Fruit fly (Drosophila melanogaster) whole organism, larva: Measurements from ENCODE around the gene CG11349.

Experiments used
- noc ChIP-seq: fragments of 200-800 bp; sonication (Bioruptor generic); optimal IDR thresholded peaks from 3 replicates; lab custom pipeline; 2019; ENCODE audit warnings: missing biosample characterization, mild to moderate bottlenecking, missing genetic modification characterization, moderate library complexity

Gene CG11349

DNA sequence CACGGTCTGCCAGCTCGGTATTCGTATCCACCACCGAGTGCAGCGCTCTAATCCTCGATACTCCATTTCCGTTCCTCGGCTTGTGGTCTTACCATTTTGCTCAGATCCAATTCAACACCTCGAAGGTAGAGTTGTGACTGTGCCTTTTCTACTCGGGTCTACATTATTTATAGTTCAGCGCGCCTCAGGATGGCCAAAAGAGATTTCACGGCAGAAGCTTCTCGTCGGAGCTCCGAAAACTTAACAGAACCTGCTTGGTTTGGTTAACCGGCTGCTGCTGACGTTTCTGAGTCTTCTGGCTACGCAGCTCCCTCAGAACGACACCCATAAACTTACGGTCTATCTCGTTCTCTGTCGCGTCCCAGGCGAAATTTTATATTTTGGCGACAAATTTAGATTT lies 6.3 kb upstream of the CG11349 start, which contains the start of gene CG32241:
TSS of gene CG32241 (minus strand) at position 101 of the 400 bp plus-strand sequence.
- no peak for TF ChIP-seq noc (tag; lab: Kevin White, UChicago)

DNA sequence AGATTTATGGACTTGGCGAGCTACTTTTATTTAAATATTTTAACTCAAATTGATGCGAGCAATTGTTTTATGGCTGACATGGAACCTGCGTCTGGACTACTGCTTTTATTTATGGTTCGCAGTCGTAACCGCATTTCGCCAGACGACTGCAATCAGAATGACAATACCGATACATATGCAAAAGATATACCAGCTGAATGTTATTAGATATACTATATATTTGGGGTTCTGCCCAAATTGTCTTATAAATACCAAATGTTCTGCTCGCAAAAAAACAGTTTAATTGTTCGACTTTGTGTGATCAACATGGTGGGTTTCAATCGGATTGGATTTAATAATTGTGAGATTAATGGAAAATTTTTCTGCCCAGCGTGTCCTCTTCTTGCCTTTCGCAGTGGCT lies 3.2 kb upstream of the CG11349 start, which contains the start of gene CG32249:
TSS of gene CG32249 (plus strand) at position 301 of the 400 bp plus-strand sequence.
- no peak for TF ChIP-seq noc (tag; lab: Kevin White, UChicago)

DNA sequence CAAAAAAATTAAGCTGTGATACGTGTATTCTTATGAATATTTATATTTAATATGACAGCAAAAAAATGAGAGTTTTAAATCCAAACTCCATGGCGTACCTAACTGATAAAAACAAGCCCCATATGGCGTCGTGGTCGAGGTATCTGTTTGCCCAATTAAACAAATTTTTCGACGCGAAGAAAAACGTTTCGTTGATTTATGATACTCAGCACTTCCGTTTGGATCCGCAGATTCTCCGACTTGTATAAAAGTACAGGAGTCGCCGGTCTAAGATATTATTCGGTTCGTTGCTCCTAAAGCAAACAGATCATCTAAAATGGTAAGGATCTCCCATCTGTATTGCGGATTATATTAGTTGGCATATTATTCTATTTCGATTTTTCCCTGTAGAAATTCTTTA lies 1.4 kb upstream of the CG11349 start, which contains the start of gene CG32248:
TSS of gene CG32248 (plus strand) at position 301 of the 400 bp plus-strand sequence.
- TF ChIP-seq noc (tag; lab: Kevin White, UChicago) = no peak

DNA sequence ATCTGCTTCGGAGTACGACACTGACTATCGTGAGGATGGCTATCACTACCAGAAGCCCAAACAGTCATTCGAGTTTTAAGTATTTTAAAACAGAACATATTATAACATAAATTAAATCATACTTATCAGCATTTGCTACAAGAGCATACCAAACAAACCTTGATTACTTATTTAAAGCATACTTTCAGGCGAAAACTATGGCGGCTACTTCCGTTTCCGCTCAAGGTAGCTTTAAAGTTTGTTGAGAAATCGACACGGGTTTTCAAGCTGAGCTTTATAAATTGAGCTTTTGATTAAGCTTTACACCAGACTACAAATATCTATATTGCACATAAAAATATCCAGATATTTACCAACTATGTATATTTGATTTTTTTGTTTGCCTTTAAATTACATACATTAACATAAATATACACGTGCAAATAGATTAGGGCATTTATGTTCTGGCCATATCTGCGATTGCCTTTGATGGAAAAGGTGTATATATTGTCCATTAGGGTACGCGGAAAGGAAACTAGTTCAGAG lies 2.1 kb downstream of the CG11349 start:
- TF ChIP-seq noc (tag; lab: Kevin White, UChicago) = peak; percentile 43

DNA sequence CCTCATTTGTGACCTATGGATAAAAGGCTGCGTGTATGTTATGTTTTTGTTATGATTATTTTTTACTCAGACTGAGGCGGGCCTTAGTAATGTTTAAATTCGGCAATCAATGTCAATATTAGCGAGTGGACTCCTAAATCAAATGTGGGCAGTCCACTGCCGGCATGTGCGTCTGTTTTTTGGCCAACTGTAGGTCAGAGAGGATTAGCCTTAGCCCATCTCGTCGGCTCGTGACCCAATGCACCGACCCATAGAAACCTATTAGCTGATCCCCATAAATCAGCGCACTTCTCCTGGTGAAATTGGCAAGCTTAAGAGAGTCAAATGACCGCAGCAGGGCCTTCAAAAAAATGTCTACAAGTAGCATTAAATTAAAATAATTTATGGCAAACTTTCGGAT lies 2.8 kb downstream of the CG11349 start:
- TF ChIP-seq noc (tag; lab: Kevin White, UChicago) = no peak

DNA sequence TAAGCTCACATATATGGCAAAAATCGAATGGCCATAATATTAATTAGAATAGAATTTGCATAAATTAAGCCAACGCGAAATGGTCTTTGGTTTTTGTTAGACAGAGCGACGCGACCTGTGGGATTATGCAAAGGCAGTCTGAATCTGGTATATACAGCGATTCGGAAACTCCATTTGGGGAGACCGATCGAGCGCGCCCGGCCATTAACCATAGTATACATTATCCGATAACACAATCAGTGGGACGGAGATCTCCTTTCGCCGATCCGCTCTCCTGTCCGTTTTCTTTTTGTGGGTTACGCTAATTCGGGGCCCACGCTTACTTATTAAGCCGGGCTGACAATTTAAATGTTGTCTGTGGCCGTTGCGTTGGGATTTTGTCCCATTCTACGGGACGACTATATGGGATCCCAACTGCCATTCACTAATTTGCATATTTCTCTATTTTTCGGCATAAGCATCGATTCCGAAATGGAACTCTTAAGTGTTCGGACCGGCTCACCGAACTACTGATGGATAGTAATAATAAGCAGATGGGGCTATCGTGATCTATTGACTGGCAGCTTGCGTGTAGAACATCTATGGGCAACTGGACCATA lies 4.9 kb downstream of the CG11349 start:
- no peak for TF ChIP-seq noc (tag; lab: Kevin White, UChicago)

DNA sequence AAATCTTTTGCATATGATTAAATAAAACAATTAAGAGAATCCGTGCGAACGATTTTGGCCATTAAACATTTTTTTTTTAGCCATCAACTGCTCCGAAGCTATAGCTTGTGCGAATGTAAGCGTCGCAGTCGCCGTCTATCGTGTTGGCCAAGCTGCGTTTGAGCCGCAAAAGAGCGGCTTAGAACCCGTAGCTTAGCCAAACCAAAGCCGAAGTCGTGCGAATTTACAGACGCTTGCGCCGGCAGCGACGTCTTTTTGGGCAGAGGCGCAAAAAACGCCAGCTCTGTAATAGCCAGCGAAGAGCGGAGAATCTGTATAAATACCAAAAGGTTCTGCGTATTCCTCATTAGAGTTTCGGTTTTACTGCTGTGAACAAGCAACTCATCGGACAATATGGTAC lies 7.1 kb downstream of the CG11349 start, which contains the start of gene CG7465:
TSS of gene CG7465 (plus strand) at position 346 of the 400 bp plus-strand sequence.
- no peak for TF ChIP-seq noc (tag; lab: Kevin White, UChicago)

DNA sequence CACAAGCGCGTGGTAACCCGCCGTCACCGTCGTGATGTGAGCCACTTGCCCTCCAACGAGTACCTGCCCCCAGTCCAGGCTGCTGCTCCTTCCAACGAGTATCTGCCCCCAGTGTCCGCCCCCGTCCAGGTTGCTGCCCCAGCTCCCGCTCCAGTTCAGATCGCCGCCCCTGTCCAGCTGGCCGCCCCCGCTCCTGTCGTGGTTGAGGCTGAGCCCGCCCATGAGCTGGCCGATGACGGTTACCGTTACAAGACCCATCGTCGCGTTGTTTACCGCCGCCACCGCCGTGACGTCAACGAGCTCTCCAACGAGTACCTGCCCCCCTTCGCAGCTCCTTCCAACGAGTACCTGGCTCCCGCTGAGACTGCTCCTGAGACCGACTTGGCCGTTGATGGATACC lies 7.9 kb downstream of the CG11349 start:
- TF ChIP-seq noc (tag; lab: Kevin White, UChicago) = no peak

DNA sequence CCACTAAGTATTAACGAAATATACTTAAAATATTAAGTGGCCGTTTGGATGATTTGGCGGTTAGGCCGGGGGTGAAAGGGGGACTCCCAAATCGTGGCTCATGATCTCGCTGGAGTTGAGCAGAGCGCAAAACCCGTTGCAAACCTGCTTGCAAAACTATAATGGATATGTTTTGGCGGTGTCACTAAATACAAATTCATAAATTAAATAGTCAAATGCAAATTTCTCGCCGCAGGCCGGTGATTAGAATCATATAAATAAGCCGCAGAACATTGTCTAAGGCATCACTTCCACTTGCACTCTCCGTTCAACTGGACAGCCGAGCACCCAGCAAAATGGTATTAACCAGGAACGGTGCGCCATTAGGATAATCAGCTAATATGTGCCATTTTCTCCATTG lies 9.6 kb downstream of the CG11349 start, which contains the start of gene CG11350:
TSS of gene CG11350 (plus strand) at position 301 of the 400 bp plus-strand sequence.
- no peak for TF ChIP-seq noc (tag; lab: Kevin White, UChicago)

DNA sequence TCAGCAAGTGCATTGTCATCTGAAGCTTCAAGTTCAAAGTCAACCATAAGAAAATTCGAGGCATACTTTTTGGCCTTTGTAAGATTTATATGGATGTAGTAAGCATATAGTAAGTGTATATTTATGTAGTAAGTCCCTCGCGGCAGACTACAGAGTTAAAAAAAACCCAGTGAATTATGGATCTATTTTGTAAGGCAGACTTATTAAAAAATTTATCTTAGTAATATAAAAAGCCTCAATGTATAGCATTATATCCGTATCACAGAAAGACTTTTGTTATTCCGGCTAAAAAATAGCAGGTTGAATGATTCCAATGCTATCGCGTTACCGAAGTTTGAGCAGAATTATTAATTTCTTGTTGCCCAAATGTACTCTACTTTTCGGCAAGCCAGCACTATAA lies 11.8 kb downstream of the CG11349 start:
- TF ChIP-seq noc (tag; lab: Kevin White, UChicago) = no peak

DNA sequence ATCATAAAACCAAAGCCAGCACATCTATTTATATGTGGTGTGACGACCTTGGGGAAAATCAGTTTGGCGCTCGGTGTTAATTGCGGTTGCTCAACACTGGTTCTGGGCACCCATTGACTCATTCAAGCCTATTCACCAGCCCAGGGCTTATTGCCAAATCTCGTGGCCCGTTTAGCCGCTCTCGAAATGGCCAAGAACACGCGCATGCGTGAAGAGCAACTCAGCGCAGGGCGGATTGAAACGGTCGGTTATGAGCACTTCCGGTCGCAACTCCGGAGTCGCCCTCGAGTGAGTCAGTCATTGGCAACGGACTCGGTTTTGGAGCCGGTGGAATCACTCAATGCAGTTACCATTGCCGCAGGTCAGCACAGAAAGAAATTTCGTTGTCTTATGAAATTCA lies 16.6 kb downstream of the CG11349 start:
- TF ChIP-seq noc (tag; lab: Kevin White, UChicago) = no peak

DNA sequence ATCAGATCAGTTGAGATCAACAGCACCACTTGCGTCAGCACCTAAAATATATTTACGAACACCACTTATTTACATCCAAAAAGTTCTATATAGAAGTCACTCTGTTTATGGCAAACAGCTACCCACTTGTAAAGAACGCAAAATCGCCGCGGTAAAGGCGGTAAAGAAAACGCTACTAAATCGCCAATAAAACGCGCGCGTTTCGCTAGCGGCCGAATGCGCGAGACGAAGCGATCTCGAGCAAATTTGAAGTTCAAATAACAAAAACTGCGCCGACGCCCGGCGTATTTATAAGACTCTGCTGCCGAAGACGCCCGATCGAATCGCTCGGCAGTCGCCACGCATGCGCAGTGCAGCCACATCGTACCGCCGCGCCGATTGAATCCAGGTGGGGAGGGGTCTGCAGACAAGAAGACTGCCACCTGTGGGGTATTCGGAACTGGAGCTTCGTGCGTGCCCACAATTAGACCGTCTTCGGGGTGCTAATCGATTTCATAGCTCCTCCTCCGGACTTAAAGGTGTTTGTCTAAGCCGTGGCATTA lies 17.9 kb downstream of the CG11349 start, which contains the start of gene CG13722:
TSS of gene CG13722 (minus strand) at position 262 of the 542 bp plus-strand sequence.
- TF ChIP-seq noc (tag; lab: Kevin White, UChicago) = no peak

DNA sequence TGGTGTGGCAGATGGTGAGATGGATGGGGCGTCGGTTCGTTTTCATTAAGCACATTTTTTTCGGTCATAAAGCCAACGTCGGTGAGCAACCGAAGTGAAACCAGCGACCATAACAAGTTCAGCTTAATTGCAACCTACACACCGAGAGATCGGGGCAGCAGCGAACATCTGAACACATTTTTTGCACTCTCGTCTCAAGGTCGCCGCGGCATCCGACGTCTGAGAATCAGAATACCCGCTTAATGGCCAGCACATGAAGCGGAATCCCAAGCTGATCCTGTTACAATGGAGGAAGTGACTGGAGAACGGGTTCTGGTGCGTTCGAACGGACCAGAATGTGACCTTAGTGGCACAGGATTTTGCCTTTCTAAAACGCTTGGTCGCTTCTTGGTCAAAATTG lies 20.7 kb downstream of the CG11349 start:
- no peak for TF ChIP-seq noc (tag; lab: Kevin White, UChicago)

DNA sequence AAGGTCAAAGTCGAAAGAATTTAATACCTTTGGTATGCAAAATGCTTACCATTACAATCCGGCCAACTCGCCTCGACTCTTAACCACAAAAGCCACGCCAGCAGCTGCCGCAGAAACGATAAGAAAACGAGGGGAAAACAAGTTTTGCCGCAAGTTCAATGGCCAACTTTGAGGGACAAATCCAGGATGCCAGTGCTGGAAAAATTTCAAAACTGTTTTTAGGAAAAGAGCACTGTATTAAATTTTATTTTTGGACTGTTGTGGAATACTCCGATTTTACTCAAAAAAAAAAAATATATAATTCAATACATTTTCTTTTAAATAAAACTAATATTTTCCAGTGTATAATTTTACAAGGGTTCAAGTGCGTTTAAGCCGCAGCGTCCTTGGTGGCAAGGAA lies 21.7 kb downstream of the CG11349 start:
- TF ChIP-seq noc (tag; lab: Kevin White, UChicago) = no peak

DNA sequence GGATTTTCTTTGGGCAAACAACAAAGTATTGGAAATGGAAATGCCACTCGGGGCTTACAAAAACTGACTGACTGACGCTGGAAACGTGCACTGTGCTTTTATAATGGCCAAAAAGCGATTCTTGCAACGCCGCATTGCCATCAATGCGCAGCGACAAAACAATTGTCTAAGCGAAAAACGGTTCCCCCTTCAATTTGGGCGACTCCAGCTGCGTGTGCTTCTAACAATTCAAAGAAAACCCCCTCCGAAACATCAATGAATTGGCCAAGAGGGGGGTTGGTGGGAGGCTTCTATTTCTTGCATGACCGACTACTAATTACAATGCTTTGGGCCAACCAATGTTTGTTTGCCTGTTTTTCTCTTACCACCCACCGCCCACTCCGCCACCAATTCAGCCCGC lies 24.8 kb downstream of the CG11349 start, which contains the start of gene CG13721:
TSS of gene CG13721 (minus strand) at position 101 of the 400 bp plus-strand sequence.
- no peak for TF ChIP-seq noc (tag; lab: Kevin White, UChicago)

DNA sequence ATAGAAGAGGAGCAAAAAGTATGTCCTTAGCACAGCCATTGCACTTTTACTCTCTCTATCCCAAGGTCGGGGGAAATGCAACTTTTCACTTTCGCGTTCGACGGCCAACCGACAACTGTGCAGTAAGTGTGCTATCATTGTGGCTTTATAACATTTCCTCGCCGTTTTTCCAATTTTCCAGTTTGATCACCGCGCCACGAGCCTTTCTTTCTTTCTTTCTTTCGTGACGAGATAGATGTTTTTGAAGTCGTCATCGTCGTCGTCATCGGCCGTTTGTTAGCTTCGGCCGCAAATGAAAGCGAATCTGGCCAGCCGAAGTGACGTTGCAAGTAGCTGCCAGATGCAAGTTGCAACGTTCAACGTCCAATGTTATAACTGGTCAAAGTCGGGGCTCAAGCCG lies 27.5 kb downstream of the CG11349 start, which contains the start of gene CG13720:
TSS of gene CG13720 (minus strand) at position 101 of the 400 bp plus-strand sequence.
- TF ChIP-seq noc (tag; lab: Kevin White, UChicago) = no peak
